Fruit fly (Drosophila melanogaster): ENCODE measurements around the gene CG11426.

Gene CG11426

DNA sequence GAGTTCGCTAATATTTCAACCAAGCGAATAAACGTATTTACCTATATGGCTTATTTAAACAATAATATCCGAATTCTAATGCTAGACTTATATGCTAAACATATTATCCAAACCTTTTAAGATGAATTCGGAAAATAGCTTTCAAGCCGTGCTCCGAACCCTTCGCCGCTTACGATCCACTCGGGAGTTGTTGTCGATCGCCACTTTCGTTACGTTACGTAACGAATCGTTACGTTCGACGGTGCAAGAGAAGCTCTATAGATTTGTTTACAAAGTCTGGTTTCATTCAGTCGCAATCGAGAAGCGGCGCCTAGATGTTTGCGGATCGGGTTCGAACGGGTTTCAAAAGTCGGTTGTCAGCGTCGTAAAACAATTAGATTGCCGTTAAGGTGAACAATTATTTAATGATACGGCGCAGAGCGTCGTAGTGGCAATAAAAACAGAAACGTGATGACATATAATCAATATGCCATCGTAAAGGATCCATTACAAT, at the start of gene CG11426:
Gene CG11426 (plus strand): TSS at position 258 of the 493 bp plus-strand sequence.
- TF ChIP-seq brk (GFP tag; optimal IDR thresholded peaks at IDR 0.05) (no peak), Hnf4 (GFP tag; optimal IDR thresholded peaks at IDR 0.05) (no peak), rgr (GFP tag; optimal IDR thresholded peaks at IDR 0.05) (no peak), usp (GFP tag; optimal IDR thresholded peaks at IDR 0.05) (no peak), sv (GFP tag; optimal IDR thresholded peaks at IDR 0.05) (no peak), dmrt93B (GFP tag; optimal IDR thresholded peaks at IDR 0.05) (no peak), Mio (GFP tag; optimal IDR thresholded peaks at IDR 0.05) (no peak), woc (GFP tag; optimal IDR thresholded peaks at IDR 0.05) (no peak), psq (GFP tag; optimal IDR thresholded peaks at IDR 0.05) (no peak), Dfd (GFP tag; optimal IDR thresholded peaks at IDR 0.05) (no peak), CG9705 (GFP tag; optimal IDR thresholded peaks at IDR 0.05) (no peak), tai (GFP tag; optimal IDR thresholded peaks at IDR 0.05) (no peak), dsf (GFP tag; optimal IDR thresholded peaks at IDR 0.05; ENCODE audit: borderline replicate concordance) (no peak), fru (GFP tag; optimal IDR thresholded peaks at IDR 0.05) (no peak), dl (GFP tag; optimal IDR thresholded peaks at IDR 0.05; ENCODE audit: insufficient read depth in 1 of 2, partially characterized antibody in 2 of 2) (no peak), h (GFP tag; optimal IDR thresholded peaks at IDR 0.05) (no peak), ey (GFP tag; optimal IDR thresholded peaks at IDR 0.05) (no peak), Hr83 (GFP tag; optimal IDR thresholded peaks at IDR 0.05; ENCODE audit: poor library complexity, severe bottlenecking) (no peak), Myc (optimal IDR thresholded peaks at IDR 0.05) (no peak), lola (GFP tag; optimal IDR thresholded peaks at IDR 0.05) (no peak)

DNA sequence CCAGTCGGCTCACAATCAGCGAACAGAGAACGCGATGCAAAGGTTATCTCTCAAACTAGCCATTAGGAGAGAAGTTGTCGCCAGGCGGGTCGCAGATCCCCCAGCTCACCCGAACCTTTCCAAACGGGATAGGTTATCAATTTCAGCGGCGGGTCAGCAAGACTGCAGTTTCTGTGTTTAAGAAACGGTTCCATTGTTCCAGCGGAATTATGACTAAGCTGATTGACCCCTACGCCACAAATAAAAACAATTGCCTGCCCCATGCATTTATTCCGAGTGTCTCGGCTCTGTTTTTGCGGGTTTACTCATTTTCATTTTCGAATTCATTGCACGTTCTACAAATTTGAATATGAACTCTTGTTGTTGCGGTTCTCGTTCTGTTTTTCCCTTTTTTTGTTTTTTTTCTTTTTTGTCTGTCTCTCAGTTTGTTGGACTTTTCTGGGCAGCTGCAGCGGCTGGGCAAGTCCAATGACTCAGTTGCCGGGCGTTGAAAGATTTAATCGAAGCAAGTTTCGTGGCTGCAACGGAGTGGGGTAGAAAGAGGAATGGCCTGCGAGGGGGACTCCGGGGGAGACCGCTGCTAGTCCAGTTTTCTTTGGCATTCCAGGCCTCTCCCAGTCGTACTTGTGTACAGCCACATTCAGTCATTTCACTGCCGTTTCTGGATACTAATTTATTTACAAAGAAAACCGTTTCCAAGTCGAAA, 49.6 kb upstream of the CG11426 start:
- TF ChIP-seq Rel (GFP tag; optimal IDR thresholded peaks at IDR 0.05), result no peak
- peak; percentile 49 for TF ChIP-seq Rel (tag; optimal IDR thresholded peaks at IDR 0.05)
- no peak for TF ChIP-seq pan (optimal IDR thresholded peaks at IDR 0.05)

dm6 chr3L:22424711-22425110, 45.6 kb upstream of the CG11426 start:
- TF ChIP-seq br (GFP tag; optimal IDR thresholded peaks at IDR 0.05) (no peak), foxo (GFP tag; optimal IDR thresholded peaks at IDR 0.05) (no peak), GATAd (GFP tag; optimal IDR thresholded peaks at IDR 0.05) (no peak), HLH106 (tag; optimal IDR thresholded peaks at IDR 0.05) (no peak), pan (optimal IDR thresholded peaks at IDR 0.05) (no peak), ey (GFP tag; optimal IDR thresholded peaks at IDR 0.05) (no peak), Hr83 (GFP tag; optimal IDR thresholded peaks at IDR 0.05; ENCODE audit: poor library complexity, severe bottlenecking) (no peak), Rel (GFP tag; optimal IDR thresholded peaks at IDR 0.05) (no peak), Rel (tag; optimal IDR thresholded peaks at IDR 0.05) (no peak), Mio (GFP tag; optimal IDR thresholded peaks at IDR 0.05) (no peak), brk (GFP tag; optimal IDR thresholded peaks at IDR 0.05) (no peak), usp (GFP tag; optimal IDR thresholded peaks at IDR 0.05) (no peak), Hnf4 (GFP tag; optimal IDR thresholded peaks at IDR 0.05) (no peak), Jra (GFP tag; optimal IDR thresholded peaks at IDR 0.05) (no peak), dsf (GFP tag; optimal IDR thresholded peaks at IDR 0.05; ENCODE audit: borderline replicate concordance) (no peak), lola (GFP tag; optimal IDR thresholded peaks at IDR 0.05) (no peak), Sp1 (GFP tag; optimal IDR thresholded peaks at IDR 0.05) (no peak), Vsx2 (GFP tag; optimal IDR thresholded peaks at IDR 0.05; ENCODE audit: partially characterized antibody) (no peak), CrebA (GFP tag; optimal IDR thresholded peaks at IDR 0.05; ENCODE audit: borderline replicate concordance) (no peak)

dm6 chr3L:22437111-22437510, 33.2 kb upstream of the CG11426 start:
- TF ChIP-seq br (GFP tag; optimal IDR thresholded peaks at IDR 0.05), result no peak
- TF ChIP-seq GATAd (GFP tag; optimal IDR thresholded peaks at IDR 0.05), result no peak
- no peak for TF ChIP-seq CrebA (GFP tag; optimal IDR thresholded peaks at IDR 0.05; ENCODE audit: borderline replicate concordance)
- TF ChIP-seq dmrt93B (GFP tag; optimal IDR thresholded peaks at IDR 0.05), result no peak
- TF ChIP-seq dl (GFP tag; optimal IDR thresholded peaks at IDR 0.05; ENCODE audit: insufficient read depth in 1 of 2, partially characterized antibody in 2 of 2), result no peak
- no peak for TF ChIP-seq brk (GFP tag; optimal IDR thresholded peaks at IDR 0.05)
- no peak for TF ChIP-seq rgr (GFP tag; optimal IDR thresholded peaks at IDR 0.05)
- TF ChIP-seq Dfd (GFP tag; optimal IDR thresholded peaks at IDR 0.05), result no peak
- no peak for TF ChIP-seq jim (GFP tag; optimal IDR thresholded peaks at IDR 0.05)
- TF ChIP-seq Abd-B (GFP tag; optimal IDR thresholded peaks at IDR 0.05), result no peak
- TF ChIP-seq sv (GFP tag; optimal IDR thresholded peaks at IDR 0.05), result no peak
